Fruit fly (Drosophila melanogaster) whole organism, pupa: ENCODE measurements around the gene CG2147.

Source experiments
- CG14655 ChIP-seq: fragments of 200-800 bp; sonication (Bioruptor generic); optimal IDR thresholded peaks from 3 replicates; lab custom pipeline; 2017; ENCODE audit warnings: mild to moderate bottlenecking, missing biosample characterization, missing genetic modification reagents, missing genetic modification characterization
- CG15710 ChIP-seq: fragments of 200-800 bp; sonication (Bioruptor generic); optimal IDR thresholded peaks from 2 replicates; lab custom pipeline; 2018; ENCODE audit warnings: missing biosample characterization, mild to moderate bottlenecking, missing genetic modification characterization, moderate library complexity
- CG34367 ChIP-seq: fragments of 200-800 bp; sonication (Bioruptor generic); optimal IDR thresholded peaks from 2 replicates; lab custom pipeline; 2018; ENCODE audit warnings: missing biosample characterization, mild to moderate bottlenecking, missing genetic modification characterization
- CG4496 ChIP-seq: fragments of 200-800 bp; sonication (Bioruptor generic); IDR thresholded peaks from 3 replicates; pipeline ENCODE4 v1.3.6; 2022; ENCODE audit warnings: missing biosample characterization, missing genetic modification characterization
- Pif1B ChIP-seq: fragments of 200-800 bp; sonication (Bioruptor generic); optimal IDR thresholded peaks from 3 replicates; lab custom pipeline; 2016; ENCODE audit warnings: missing biosample characterization, missing genetic modification characterization

DNA sequence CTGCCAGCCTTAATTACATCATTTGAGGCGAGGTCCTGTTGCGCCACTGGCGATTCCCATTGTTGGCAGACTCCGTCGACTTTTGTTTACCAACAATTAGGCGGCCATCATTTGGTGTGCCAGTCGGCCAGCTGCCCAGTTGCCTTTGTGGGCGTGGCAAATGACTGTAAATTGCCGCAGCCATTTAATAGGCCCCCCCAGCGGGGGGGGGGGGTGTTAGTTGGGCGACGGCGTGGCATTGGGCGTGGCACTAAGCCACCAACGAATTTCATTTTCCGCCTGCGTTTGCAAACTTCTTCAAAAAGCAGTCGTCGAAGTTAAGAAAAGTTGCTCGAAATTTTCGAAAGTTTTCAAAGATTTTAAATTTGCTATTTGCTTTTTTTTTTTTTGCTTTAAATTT lies 46.4 kb downstream of the CG2147 start:
- TF ChIP-seq Pif1B (no peak), CG15710 (tag; lab: Kevin White, UChicago) (no peak), CG34367 (no peak), CG4496 (GFP tag; lab: Robert Waterston, UW) (no peak), CG14655 (GFP tag; lab: Kevin White, UChicago) (no peak)
